Fruit fly (Drosophila melanogaster): ENCODE measurements around the gene baz.

- TF ChIP-seq Hr78 (GFP tag; optimal IDR thresholded peaks at IDR 0.05): no peak
- no peak for TF ChIP-seq jim (GFP tag; optimal IDR thresholded peaks at IDR 0.05)
- TF ChIP-seq CG32264 (GFP tag; optimal IDR thresholded peaks at IDR 0.05): no peak
- no peak for TF ChIP-seq CG9705 (GFP tag; optimal IDR thresholded peaks at IDR 0.05)
- no peak for TF ChIP-seq OdsH (GFP tag; optimal IDR thresholded peaks at IDR 0.05)
- no peak for TF ChIP-seq fru (GFP tag; optimal IDR thresholded peaks at IDR 0.05)
- TF ChIP-seq usp (GFP tag; optimal IDR thresholded peaks at IDR 0.05): no peak
- TF ChIP-seq N (GFP tag; optimal IDR thresholded peaks at IDR 0.05): no peak
These were observed 27.1 kb upstream of the baz start for dm6 chrX:17132685-17133084.
